5 worm cellular contexts compared by ENCODE assay signal in the genomic region with DNA sequence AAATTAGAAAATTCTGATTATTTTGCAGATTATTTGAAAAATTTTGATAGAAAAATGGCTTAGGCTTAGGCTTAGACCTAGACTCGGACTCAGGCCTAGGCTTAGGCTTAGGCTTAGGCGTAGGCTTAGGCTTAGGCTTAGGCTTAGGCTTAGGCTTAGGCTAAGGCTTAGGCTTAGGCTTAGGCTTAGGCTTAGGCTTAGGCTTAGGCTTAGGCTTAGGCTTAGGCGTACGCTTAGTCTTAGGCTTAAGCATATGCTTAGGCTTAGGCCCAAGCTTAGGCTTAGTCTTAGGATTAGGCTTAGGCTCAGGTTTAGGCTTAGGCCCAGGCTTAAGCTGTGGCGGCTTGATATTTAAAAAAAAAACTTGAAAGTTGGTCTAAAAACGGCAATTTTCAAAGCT.
TF ChIP-seq lines count a peak whose summit lies in the region.

No protein-coding gene starts in this region.

TF ChIP-seq in whole organism, L4 larva, 104 proteins besides CTCF, POLR2A, EP300 and RAD21:
- peak; percentile 51; the same call in 1 of the 2 replicates for TF ChIP-seq Y48G9A.11 (GFP tag; IDR thresholded peaks at IDR 0.05; lab: Robert Waterston, UW)

TF ChIP-seq in whole organism, early embryonic, 17 proteins besides CTCF, POLR2A, EP300 and RAD21:
- peak; percentile 86 for TF ChIP-seq ceh-36 (tag; optimal IDR thresholded peaks at IDR 0.05; lab: Kevin White, UChicago)
- TF ChIP-seq sea-1 (GFP tag; conservative IDR thresholded peaks at IDR 0.05; lab: Robert Waterston, UW): 0 out of 2 replicates have a peak, but pooled peaks have one; percentile 56
TF ChIP-seq in whole organism, early embryonic: peak in this region for 2; not testable (repeated sequence) for 15.

TF ChIP-seq in whole organism, late embryonic, 69 proteins besides CTCF, POLR2A, EP300 and RAD21:
- TF ChIP-seq dve-1 (tag; optimal IDR thresholded peaks at IDR 0.05; lab: Kevin White, UChicago): peak; percentile 77

TF ChIP-seq in whole organism, midembryonic, 9 proteins besides CTCF, POLR2A, EP300 and RAD21:
- peak; percentile 69; the same call in 1 of the 2 replicates for TF ChIP-seq ztf-29 (GFP tag; IDR thresholded peaks at IDR 0.05; lab: Robert Waterston, UW)

TF ChIP-seq in whole organism, young adult, 124 proteins besides CTCF, POLR2A, EP300 and RAD21:
- TF ChIP-seq D2030.7 (GFP tag; IDR thresholded peaks at IDR 0.05; lab: Robert Waterston, UW) (peak; percentile 32; the same call in 1 of the 2 replicates), dox-1 (GFP tag; IDR thresholded peaks at IDR 0.05; lab: Robert Waterston, UW) (peak; percentile 75), F37B4.10 (GFP tag; IDR thresholded peaks at IDR 0.05; lab: Robert Waterston, UW) (0 out of 2 replicates have a peak, but pooled peaks have one; percentile 47)
TF ChIP-seq in whole organism, young adult: peak in this region for 3; not testable (repeated sequence) for 121.
